Fruit fly (Drosophila melanogaster): ENCODE results near the gene amd.

amd gene

dm6 chr2L:19158005-19158666 is 48.2 kb downstream of the amd start (continued):
- TF ChIP-seq yki (optimal IDR thresholded peaks at IDR 0.05) = peak; percentile 52
- TF ChIP-seq dati (GFP tag; IDR thresholded peaks at IDR 0.05) = no peak
- TF ChIP-seq CG12104 (GFP tag; optimal IDR thresholded peaks at IDR 0.05) = no peak
- no peak for TF ChIP-seq NK7.1 (GFP tag; optimal IDR thresholded peaks at IDR 0.05)
- TF ChIP-seq Mrtf (GFP tag; IDR thresholded peaks at IDR 0.05) = no peak
- no peak for TF ChIP-seq ro (GFP tag; IDR thresholded peaks at IDR 0.05)
- TF ChIP-seq corto (GFP tag; optimal IDR thresholded peaks at IDR 0.05) = peak; percentile 40
- TF ChIP-seq Aef1 (GFP tag; IDR thresholded peaks at IDR 0.05) = no peak
- TF ChIP-seq MBD-R2 (GFP tag; IDR thresholded peaks at IDR 0.05) = no peak
- 0 out of 3 replicates have a peak, but pooled peaks have one; percentile 34 for TF ChIP-seq CG7963 (GFP tag; IDR thresholded peaks at IDR 0.05; ENCODE audit: partially characterized antibody)
- TF ChIP-seq CG17361 (GFP tag; IDR thresholded peaks at IDR 0.05) = no peak
- TF ChIP-seq CG17328 (GFP tag; IDR thresholded peaks at IDR 0.05) = no peak
- TF ChIP-seq CG12155 (GFP tag; optimal IDR thresholded peaks at IDR 0.05) = peak; percentile 60
- peak; percentile 44 for TF ChIP-seq Bteb2 (GFP tag; optimal IDR thresholded peaks at IDR 0.05)
- peak; percentile 55 for TF ChIP-seq HmgZ (tag; optimal IDR thresholded peaks at IDR 0.05)
- no peak; the same call in 1 of the 2 replicates for TF ChIP-seq HLH3B (GFP tag; IDR thresholded peaks at IDR 0.05)
- no peak for TF ChIP-seq ci (GFP tag; IDR thresholded peaks at IDR 0.05)
- peak; percentile 8 for TF ChIP-seq CG10979 (tag; optimal IDR thresholded peaks at IDR 0.05)
- TF ChIP-seq Atf6 (GFP tag; IDR thresholded peaks at IDR 0.05) = 0 out of 2 replicates have a peak, but pooled peaks have one; percentile 18
- TF ChIP-seq CG14667 (GFP tag; IDR thresholded peaks at IDR 0.05) = no peak
- no peak for TF ChIP-seq Rx (GFP tag; IDR thresholded peaks at IDR 0.05)
- TF ChIP-seq Drgx (GFP tag; IDR thresholded peaks at IDR 0.05) = no peak
- TF ChIP-seq Hsf (GFP tag; optimal IDR thresholded peaks at IDR 0.05) = no peak
- no peak for TF ChIP-seq CG10321 (GFP tag; IDR thresholded peaks at IDR 0.05)
- TF ChIP-seq onecut (GFP tag; IDR thresholded peaks at IDR 0.05) = 0 out of 2 replicates have a peak, but pooled peaks have one; percentile 8
- no peak for TF ChIP-seq CG10274 (GFP tag; optimal IDR thresholded peaks at IDR 0.05)
- TF ChIP-seq CG7987 (GFP tag; optimal IDR thresholded peaks at IDR 0.05) = peak; percentile 67
- no peak for TF ChIP-seq Optix (GFP tag; IDR thresholded peaks at IDR 0.05)
- no peak for TF ChIP-seq pita (GFP tag; optimal IDR thresholded peaks at IDR 0.05)
- no peak for TF ChIP-seq Camta (GFP tag; optimal IDR thresholded peaks at IDR 0.05)
- TF ChIP-seq hbn (GFP tag; IDR thresholded peaks at IDR 0.05; ENCODE audit: partially characterized antibody) = 0 out of 2 replicates have a peak, but pooled peaks have one; percentile 16
- no peak for TF ChIP-seq pum (GFP tag; optimal IDR thresholded peaks at IDR 0.05)
- peak; percentile 31 for TF ChIP-seq cwo (GFP tag; optimal IDR thresholded peaks at IDR 0.05)
- peak; percentile 66 for TF ChIP-seq CG17829 (tag; optimal IDR thresholded peaks at IDR 0.05)
- TF ChIP-seq CG6765 (GFP tag; optimal IDR thresholded peaks at IDR 0.05) = peak; percentile 73
- TF ChIP-seq CG1603 (tag; optimal IDR thresholded peaks at IDR 0.05) = peak; percentile 37
- no peak for TF ChIP-seq CG8281 (tag; optimal IDR thresholded peaks at IDR 0.05)
- no peak for TF ChIP-seq ERR (GFP tag; optimal IDR thresholded peaks at IDR 0.05)
- no peak for TF ChIP-seq Ravus (GFP tag; IDR thresholded peaks at IDR 0.05)
- peak; percentile 25 for TF ChIP-seq kah (GFP tag; optimal IDR thresholded peaks at IDR 0.05)
- no peak for TF ChIP-seq Nf-YA (GFP tag; IDR thresholded peaks at IDR 0.05)
- TF ChIP-seq Spps (tag; optimal IDR thresholded peaks at IDR 0.05) = peak; percentile 19
- peak; percentile 30 for TF ChIP-seq CG7271 (tag; optimal IDR thresholded peaks at IDR 0.05)
- TF ChIP-seq nau (GFP tag; optimal IDR thresholded peaks at IDR 0.05) = peak; percentile 14
- no peak for TF ChIP-seq CG33557 (GFP tag; optimal IDR thresholded peaks at IDR 0.05)
- TF ChIP-seq Sox102F (GFP tag; optimal IDR thresholded peaks at IDR 0.05) = no peak
- TF ChIP-seq CG31441 (GFP tag; IDR thresholded peaks at IDR 0.05) = no peak
- TF ChIP-seq CG11093 (GFP tag; IDR thresholded peaks at IDR 0.05) = no peak
- no peak for TF ChIP-seq PHDP (tag; optimal IDR thresholded peaks at IDR 0.05)
- peak; percentile 49; the same call in 1 of the 2 replicates for TF ChIP-seq ato (GFP tag; IDR thresholded peaks at IDR 0.05; ENCODE audit: partially characterized antibody)
- TF ChIP-seq esg (GFP tag; conservative IDR thresholded peaks at IDR 0.05) = no peak
